Fruit fly (Drosophila melanogaster) whole organism, embryonic: ENCODE measurements around the gene Tim17b1.

Experiments
- B-H1 ChIP-seq: fragments of 200-800 bp; sonication (Bioruptor generic); IDR thresholded peaks from 3 replicates; pipeline ENCODE4 v1.3.6; 2022; ENCODE audit warnings: missing biosample characterization, missing genetic modification characterization
- CG1024 ChIP-seq: fragments of 200-800 bp; sonication (Bioruptor generic); IDR thresholded peaks from 2 replicates; pipeline ENCODE4 v1.3.6; 2022; ENCODE audit warnings: missing biosample characterization, missing genetic modification characterization
- CG10654 ChIP-seq: fragments of 200-800 bp; sonication (Bioruptor generic); optimal IDR thresholded peaks from 2 replicates; lab custom pipeline; 2016; ENCODE audit warnings: missing biosample characterization, missing genetic modification characterization
- CG11093 ChIP-seq: fragments of 200-800 bp; sonication (Bioruptor generic); IDR thresholded peaks from 3 replicates; pipeline ENCODE4 v1.3.6; 2022; ENCODE audit warnings: missing biosample characterization, missing genetic modification characterization
- CG12236 ChIP-seq: fragments of 200-800 bp; sonication (Bioruptor generic); optimal IDR thresholded peaks from 2 replicates; lab custom pipeline; 2016; ENCODE audit warnings: missing biosample characterization, missing genetic modification characterization
- CG13624 ChIP-seq: fragments of 200-800 bp; sonication (Bioruptor generic); optimal IDR thresholded peaks from 2 replicates; lab custom pipeline; 2016; ENCODE audit warnings: missing biosample characterization, missing genetic modification characterization
- CG14014 ChIP-seq: fragments of 200-800 bp; sonication (Bioruptor generic); IDR thresholded peaks from 2 replicates; pipeline ENCODE4 v1.3.6; 2022; ENCODE audit warnings: missing biosample characterization, missing genetic modification characterization
- CG14441 ChIP-seq: fragments of 200-800 bp; sonication (Bioruptor generic); IDR thresholded peaks from 2 replicates; pipeline ENCODE4 v1.3.6; 2022; ENCODE audit warnings: missing biosample characterization, missing genetic modification characterization
- CG17802 ChIP-seq: fragments of 200-800 bp; sonication (Bioruptor generic); optimal IDR thresholded peaks from 2 replicates; lab custom pipeline; 2018; ENCODE audit warnings: missing biosample characterization, mild to moderate bottlenecking, missing genetic modification characterization, moderate library complexity
- CG18599 ChIP-seq: fragments of 200-800 bp; sonication (Bioruptor generic); optimal IDR thresholded peaks from 3 replicates; lab custom pipeline; 2017; ENCODE audit warnings: missing biosample characterization, missing genetic modification characterization, mild to moderate bottlenecking, moderate library complexity, missing genetic modification reagents
- CG30431 ChIP-seq: fragments of 200-800 bp; sonication (Bioruptor generic); optimal IDR thresholded peaks from 2 replicates; lab custom pipeline; 2017; ENCODE audit warnings: missing biosample characterization, missing genetic modification characterization
- CG32772 ChIP-seq: fragments of 200-800 bp; sonication (Bioruptor generic); IDR thresholded peaks from 2 replicates; pipeline ENCODE4 v1.3.6; 2022; ENCODE audit warnings: missing biosample characterization, missing genetic modification characterization
- CG3995 ChIP-seq: fragments of 200-800 bp; sonication (Bioruptor generic); optimal IDR thresholded peaks from 3 replicates; lab custom pipeline; 2016; ENCODE audit warnings: missing biosample characterization, missing genetic modification characterization
- CG7839 ChIP-seq: fragments of 200-800 bp; sonication (Bioruptor generic); optimal IDR thresholded peaks from 3 replicates; lab custom pipeline; 2018; ENCODE audit warnings: missing biosample characterization, mild to moderate bottlenecking, missing genetic modification characterization, moderate library complexity
- CG7963 ChIP-seq: fragments of 200-800 bp; sonication (Bioruptor generic); IDR thresholded peaks from 3 replicates; pipeline ENCODE4 v1.3.6; 2022; ENCODE audit warnings: missing biosample characterization, missing genetic modification characterization; ENCODE audit not compliant: partially characterized antibody
- CG8478 ChIP-seq: fragments of >200 bp; optimal IDR thresholded peaks from 2 replicates; lab custom pipeline; 2018
- CG8944 ChIP-seq: fragments of 200-800 bp; sonication (Bioruptor generic); optimal IDR thresholded peaks from 3 replicates; lab custom pipeline; 2016; ENCODE audit warnings: missing biosample characterization, missing genetic modification characterization
- CG9932 ChIP-seq: fragments of 200-800 bp; sonication (Bioruptor generic); IDR thresholded peaks from 2 replicates; pipeline ENCODE4 v1.3.6; 2022; ENCODE audit warnings: missing biosample characterization, missing genetic modification characterization
- Chrac-16 ChIP-seq: fragments of 200-800 bp; sonication (Bioruptor generic); optimal IDR thresholded peaks from 3 replicates; lab custom pipeline; 2016; ENCODE audit warnings: missing biosample characterization, missing genetic modification characterization
- Dbx ChIP-seq: fragments of 200-800 bp; sonication (Bioruptor generic); IDR thresholded peaks from 3 replicates; pipeline ENCODE4 v1.3.6; 2022; ENCODE audit warnings: missing biosample characterization, missing genetic modification characterization
- Elba2 ChIP-seq: fragments of 200-800 bp; sonication (Bioruptor generic); optimal IDR thresholded peaks from 3 replicates; lab custom pipeline; 2016; ENCODE audit warnings: missing biosample characterization, missing genetic modification characterization
- Ets65A ChIP-seq: fragments of 200-800 bp; sonication (Bioruptor generic); peaks from one replicate; lab custom pipeline; 2016; ENCODE audit warnings: missing biosample characterization, missing genetic modification characterization
- Fer2 ChIP-seq: fragments of 200-800 bp; sonication (Bioruptor generic); optimal IDR thresholded peaks from 2 replicates; lab custom pipeline; 2018; ENCODE audit warnings: missing biosample characterization, mild to moderate bottlenecking, missing genetic modification characterization, moderate library complexity
- Fer3 ChIP-seq: fragments of 200-800 bp; sonication (Bioruptor generic); optimal IDR thresholded peaks from 2 replicates; lab custom pipeline; 2018; ENCODE audit warnings: missing biosample characterization, mild to moderate bottlenecking, missing genetic modification characterization, moderate library complexity
- Hmr ChIP-seq: fragments of 200-800 bp; sonication (Bioruptor generic); optimal IDR thresholded peaks from 3 replicates; lab custom pipeline; 2017; ENCODE audit warnings: mild to moderate bottlenecking, missing biosample characterization, missing genetic modification reagents, missing genetic modification characterization
- Hr51 ChIP-seq, 2 experiments: fragments of 200-800 bp; sonication (Bioruptor generic); optimal IDR thresholded peaks; 2 replicates in 1 of 2; 3 replicates in 1 of 2; lab custom pipeline; 2016 to 2018; ENCODE audit warnings: missing biosample characterization in 2 of 2, missing genetic modification characterization in 2 of 2, mild to moderate bottlenecking in 1 of 2, moderate library complexity in 1 of 2
- Hsf ChIP-seq: fragments of 200-800 bp; sonication (Bioruptor generic); optimal IDR thresholded peaks from 3 replicates; lab custom pipeline; 2016; ENCODE audit warnings: missing biosample characterization, missing genetic modification characterization
- Lim3 ChIP-seq: fragments of 200-800 bp; sonication (Bioruptor generic); IDR thresholded peaks from 2 replicates; pipeline ENCODE4 v1.3.6; 2022; ENCODE audit warnings: missing biosample characterization, missing genetic modification characterization
- Max ChIP-seq: fragments of 200-800 bp; sonication (Bioruptor generic); optimal IDR thresholded peaks from 2 replicates; lab custom pipeline; 2016; ENCODE audit warnings: missing biosample characterization, mild to moderate bottlenecking, missing genetic modification characterization
- NC2α ChIP-seq: fragments of 200-800 bp; sonication (Bioruptor generic); optimal IDR thresholded peaks from 2 replicates; lab custom pipeline; 2016; ENCODE audit warnings: missing biosample characterization, missing genetic modification characterization
- Neu2 ChIP-seq: fragments of 200-800 bp; sonication (Bioruptor generic); optimal IDR thresholded peaks from 3 replicates; lab custom pipeline; 2016; ENCODE audit warnings: missing biosample characterization, missing genetic modification characterization, borderline replicate concordance
- Sox100B ChIP-seq: fragments of 200-800 bp; sonication (Bioruptor generic); optimal IDR thresholded peaks from 3 replicates; lab custom pipeline; 2018; ENCODE audit warnings: missing biosample characterization, mild to moderate bottlenecking, missing genetic modification characterization
- Sry-β ChIP-seq: fragments of 200-800 bp; sonication (Bioruptor generic); optimal IDR thresholded peaks from 2 replicates; lab custom pipeline; 2018; ENCODE audit warnings: missing biosample characterization, mild to moderate bottlenecking, missing genetic modification characterization, moderate library complexity
- Sry-δ ChIP-seq: fragments of 200-800 bp; sonication (Bioruptor generic); optimal IDR thresholded peaks from 2 replicates; lab custom pipeline; 2016; ENCODE audit warnings: missing biosample characterization, missing genetic modification characterization
- ac ChIP-seq: fragments of 200-800 bp; sonication (Bioruptor generic); optimal IDR thresholded peaks from 3 replicates; lab custom pipeline; 2017; ENCODE audit warnings: missing biosample characterization, mild to moderate bottlenecking, missing genetic modification characterization
- bcd ChIP-seq: fragments of 200-800 bp; sonication (Bioruptor generic); optimal IDR thresholded peaks from 2 replicates; lab custom pipeline; 2017; ENCODE audit warnings: missing biosample characterization, mild to moderate bottlenecking, missing genetic modification characterization
- crol ChIP-seq: fragments of 200-800 bp; sonication (Bioruptor generic); IDR thresholded peaks from 2 replicates; pipeline ENCODE4 v1.3.6; 2022; ENCODE audit warnings: missing biosample characterization, missing genetic modification characterization
- danr ChIP-seq: fragments of 200-800 bp; sonication (Bioruptor generic); IDR thresholded peaks from 2 replicates; pipeline ENCODE4 v1.3.6; 2022; ENCODE audit warnings: missing biosample characterization, missing genetic modification characterization
- her ChIP-seq: fragments of 200-800 bp; sonication (Bioruptor generic); optimal IDR thresholded peaks from 2 replicates; lab custom pipeline; 2016; ENCODE audit warnings: missing biosample characterization, missing genetic modification characterization
- kah ChIP-seq: fragments of 200-800 bp; sonication (Bioruptor generic); optimal IDR thresholded peaks from 2 replicates; lab custom pipeline; 2018; ENCODE audit warnings: missing biosample characterization, mild to moderate bottlenecking, missing genetic modification characterization
- lbe ChIP-seq: fragments of 200-800 bp; sonication (Bioruptor generic); optimal IDR thresholded peaks from 2 replicates; lab custom pipeline; 2016; ENCODE audit warnings: missing biosample characterization, mild to moderate bottlenecking, missing genetic modification characterization
- p53 ChIP-seq: fragments of 200-800 bp; sonication (Bioruptor generic); optimal IDR thresholded peaks from 2 replicates; lab custom pipeline; 2016; ENCODE audit warnings: missing biosample characterization, missing genetic modification characterization
- pb ChIP-seq: fragments of 200-800 bp; sonication (Bioruptor generic); optimal IDR thresholded peaks from 3 replicates; lab custom pipeline; 2016; ENCODE audit warnings: missing biosample characterization, missing genetic modification characterization
- ro ChIP-seq: fragments of 200-800 bp; sonication (Bioruptor generic); IDR thresholded peaks from 2 replicates; pipeline ENCODE4 v1.3.6; 2022; ENCODE audit warnings: missing biosample characterization, missing genetic modification characterization
- sc ChIP-seq, 3 experiments: fragments of >200 bp in 2 of 3; fragments of 200-800 bp in 1 of 3; sonication (Bioruptor generic) in 1 of 3; optimal IDR thresholded peaks; 2 replicates in 2 of 3; 3 replicates in 1 of 3; lab custom pipeline; 2017; ENCODE audit warnings: mild to moderate bottlenecking in 1 of 3, missing biosample characterization in 1 of 3, missing genetic modification characterization in 1 of 3, missing genetic modification reagents in 1 of 3
- tin ChIP-seq: fragments of 200-800 bp; sonication (Bioruptor generic); optimal IDR thresholded peaks from 3 replicates; lab custom pipeline; 2016; ENCODE audit warnings: missing biosample characterization, missing genetic modification characterization
- tup ChIP-seq: fragments of 200-800 bp; sonication (Bioruptor generic); optimal IDR thresholded peaks from 2 replicates; lab custom pipeline; 2016; ENCODE audit warnings: missing biosample characterization, mild to moderate bottlenecking, missing genetic modification characterization, moderate library complexity
- unc-4 ChIP-seq: fragments of 200-800 bp; sonication (Bioruptor generic); IDR thresholded peaks from 2 replicates; pipeline ENCODE4 v1.3.6; 2022; ENCODE audit warnings: missing biosample characterization, missing genetic modification characterization; ENCODE audit not compliant: partially characterized antibody
- wek ChIP-seq: fragments of 200-800 bp; sonication (Bioruptor generic); optimal IDR thresholded peaks from 3 replicates; lab custom pipeline; 2018; ENCODE audit warnings: missing biosample characterization, mild to moderate bottlenecking, missing genetic modification characterization, moderate library complexity

Tim17b1 gene

DNA sequence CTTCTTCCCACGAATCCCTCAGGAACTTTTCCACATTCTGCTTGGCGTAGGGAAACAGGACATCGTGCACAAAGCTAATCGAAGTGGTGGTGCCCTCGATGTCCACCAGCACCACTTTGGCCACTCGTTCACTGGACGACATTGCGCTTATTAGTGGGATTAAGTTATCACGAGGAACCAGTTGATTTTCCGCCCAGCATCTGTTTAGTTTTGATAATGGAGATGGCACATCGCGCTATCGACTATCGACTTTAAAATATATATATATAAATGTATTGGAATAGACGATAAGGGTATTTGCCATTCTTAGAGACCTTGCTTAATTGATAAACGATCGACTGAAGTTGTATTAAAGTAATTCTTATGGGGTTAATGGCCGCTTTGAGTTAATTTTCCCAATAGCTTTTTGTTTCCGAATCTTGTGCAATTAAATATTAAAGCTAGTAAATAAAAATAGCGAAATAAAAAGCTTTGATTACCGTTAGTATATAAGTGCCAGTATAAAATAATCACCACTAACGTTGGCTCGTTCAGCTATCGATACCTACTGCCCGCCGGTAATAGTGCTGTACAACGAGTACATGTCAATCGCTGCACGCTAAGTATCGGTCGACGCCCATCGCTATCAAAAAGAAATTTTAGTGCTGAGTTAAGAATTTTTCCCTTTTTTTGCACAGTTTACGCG is 43.3 kb upstream of the Tim17b1 start, which contains the start of the genes Enoph and Hph (continued):
- TF ChIP-seq CG8944 (GFP tag; lab: Kevin White, UChicago), result peak; percentile 37
- no peak for TF ChIP-seq CG8478 (lab: Kevin White, UChicago)
- peak; percentile 69 for TF ChIP-seq Sox100B
- TF ChIP-seq sc (optimal IDR thresholded peaks at IDR 0.05; lab: Kevin White, UChicago), result no peak
- peak; percentile 14 for TF ChIP-seq sc (GFP tag; optimal IDR thresholded peaks at IDR 0.05; lab: Kevin White, UChicago)
- TF ChIP-seq Lim3 (GFP tag; lab: Robert Waterston, UW), result no peak
- TF ChIP-seq Chrac-16 (GFP tag; lab: Kevin White, UChicago), result peak; percentile 64
- peak; percentile 71; the same call in 1 of the 2 replicates for TF ChIP-seq unc-4 (GFP tag; lab: Robert Waterston, UW)
- peak; percentile 58; the same call in 2 of the 3 replicates for TF ChIP-seq CG7963
- TF ChIP-seq lbe (GFP tag; lab: Kevin White, UChicago), result peak; percentile 44
- TF ChIP-seq CG1024, result peak; percentile 23; the same call in 1 of the 2 replicates
- TF ChIP-seq Fer3, result peak; percentile 41
- peak; percentile 5 for TF ChIP-seq p53 (GFP tag; lab: Kevin White, UChicago)
- peak; percentile 48 for TF ChIP-seq Hsf (GFP tag; lab: Kevin White, UChicago)
- no peak for TF ChIP-seq tup
- TF ChIP-seq Ets65A, result peak; percentile 95
- no peak for TF ChIP-seq kah (GFP tag; lab: Kevin White, UChicago)
- peak; percentile 66 for TF ChIP-seq wek (GFP tag; lab: Kevin White, UChicago)
- TF ChIP-seq Hr51 (GFP tag; optimal IDR thresholded peaks at IDR 0.05; lab: Kevin White, UChicago), result peak; percentile 40 to 57
- peak; percentile 46 for TF ChIP-seq Sry-β
- no peak for TF ChIP-seq ac (GFP tag; lab: Kevin White, UChicago)
- peak; percentile 78 for TF ChIP-seq Dbx (GFP tag; lab: Robert Waterston, UW)
- no peak for TF ChIP-seq pb (GFP tag; lab: Kevin White, UChicago)
- TF ChIP-seq CG9932 (GFP tag; lab: Robert Waterston, UW), result peak; percentile 82
- no peak for TF ChIP-seq crol (GFP tag; lab: Robert Waterston, UW)
- peak; percentile 28 for TF ChIP-seq CG30431 (GFP tag; lab: Kevin White, UChicago)
- TF ChIP-seq bcd (GFP tag; lab: Kevin White, UChicago), result peak; percentile 61
- peak; percentile 27; the same call in 1 of the 2 replicates for TF ChIP-seq CG32772 (GFP tag; lab: Robert Waterston, UW)
- no peak for TF ChIP-seq CG14014 (GFP tag; lab: Robert Waterston, UW)
- TF ChIP-seq Fer2 (tag; lab: Kevin White, UChicago), result peak; percentile 57
- peak; percentile 36 for TF ChIP-seq her
- TF ChIP-seq CG13624 (GFP tag; lab: Kevin White, UChicago), result peak; percentile 71
- TF ChIP-seq danr (GFP tag; lab: Robert Waterston, UW), result peak; percentile 45; the same call in 1 of the 2 replicates
- TF ChIP-seq CG18599 (GFP tag; lab: Kevin White, UChicago), result peak; percentile 72
- peak; percentile 54 for TF ChIP-seq CG14441 (GFP tag; lab: Robert Waterston, UW)
- no peak for TF ChIP-seq ro (GFP tag; lab: Robert Waterston, UW)
- TF ChIP-seq Hmr (GFP tag; lab: Kevin White, UChicago), result peak; percentile 67
- peak; percentile 97 for TF ChIP-seq Sry-δ (GFP tag; lab: Kevin White, UChicago)
- TF ChIP-seq CG12236 (GFP tag; lab: Kevin White, UChicago), result no peak
- peak; percentile 54; the same call in 1 of the 3 replicates for TF ChIP-seq CG11093
- no peak for TF ChIP-seq NC2α (GFP tag; lab: Kevin White, UChicago)
- no peak for TF ChIP-seq Neu2 (GFP tag; lab: Kevin White, UChicago)
- no peak for TF ChIP-seq B-H1 (GFP tag; lab: Robert Waterston, UW)
- no peak for TF ChIP-seq CG17802 (tag; lab: Kevin White, UChicago)
- TF ChIP-seq CG3995, result peak; percentile 35
- TF ChIP-seq CG7839 (tag; lab: Kevin White, UChicago), result peak; percentile 62
- peak; percentile 46 for TF ChIP-seq CG10654 (GFP tag; lab: Kevin White, UChicago)
- TF ChIP-seq tin (GFP tag; lab: Kevin White, UChicago), result peak; percentile 69
- TF ChIP-seq Max (GFP tag; lab: Kevin White, UChicago), result peak; percentile 66
- TF ChIP-seq Elba2 (GFP tag; lab: Kevin White, UChicago), result peak; percentile 42
